Fruit fly (Drosophila melanogaster): ENCODE measurements around the gene S.

DNA sequence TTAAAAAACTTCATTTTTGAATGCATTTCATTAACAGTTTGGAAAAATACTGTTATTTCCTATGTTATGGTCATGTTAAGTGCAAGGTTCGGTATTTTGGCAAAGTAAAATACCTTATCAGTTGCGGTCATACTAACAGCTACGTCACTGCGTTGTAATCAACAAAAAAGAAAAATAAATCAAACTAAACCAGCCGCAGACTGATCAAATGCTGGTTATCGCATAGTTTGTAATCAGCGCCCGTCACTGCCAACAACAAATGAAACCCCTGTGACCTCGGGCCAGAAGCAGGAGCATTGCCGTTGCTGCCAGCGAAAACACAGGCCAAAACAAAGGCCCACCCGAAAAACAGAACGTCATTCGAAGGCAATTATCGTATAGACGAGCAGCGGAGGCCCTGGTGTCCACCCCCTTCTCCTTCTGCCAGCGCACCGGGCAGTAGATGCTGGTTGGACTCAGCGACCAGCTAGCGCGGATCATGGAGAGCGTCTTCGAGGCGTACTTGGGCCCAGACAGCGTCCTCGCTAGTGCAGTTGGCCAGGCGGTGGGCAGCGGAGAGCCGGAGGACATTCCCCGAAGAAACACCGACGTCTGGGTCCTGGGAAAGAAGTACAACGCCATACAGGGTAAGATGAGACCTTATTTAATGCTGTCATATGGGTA, 3.3 kb upstream of the S start, which contains the start of gene Atg4a:
- no peak for TF ChIP-seq CTCF (optimal IDR thresholded peaks at IDR 0.05)
- no peak for TF ChIP-seq CG8478 (optimal IDR thresholded peaks at IDR 0.05)
